Fruit fly (Drosophila melanogaster) whole organism, embryonic: ENCODE results near the gene STUB1.
A peak's percentile ranks its signal among the peaks of the same experiment; 100 is the strongest.

Source experiments
- Ada2b ChIP-seq: fragments of 200-800 bp; sonication (Bioruptor generic); IDR thresholded peaks from 2 replicates; pipeline ENCODE4 v1.3.6; 2022; ENCODE audit warnings: missing biosample characterization, missing genetic modification characterization
- BEAF-32 ChIP-seq: fragments of 200-800 bp; sonication (Bioruptor generic); optimal IDR thresholded peaks from 3 replicates; lab custom pipeline; 2017; ENCODE audit warnings: missing biosample characterization, missing genetic modification characterization, mild to moderate bottlenecking, moderate library complexity, missing genetic modification reagents
- CG10654 ChIP-seq: fragments of 200-800 bp; sonication (Bioruptor generic); optimal IDR thresholded peaks from 2 replicates; lab custom pipeline; 2016; ENCODE audit warnings: missing biosample characterization, missing genetic modification characterization
- CG11398 ChIP-seq: fragments of 200-800 bp; sonication (Bioruptor generic); optimal IDR thresholded peaks from 2 replicates; lab custom pipeline; 2016; ENCODE audit warnings: missing biosample characterization, missing genetic modification characterization
- CG11696 ChIP-seq: fragments of 200-800 bp; sonication (Bioruptor generic); IDR thresholded peaks from 2 replicates; pipeline ENCODE4 v1.3.6; 2022; ENCODE audit warnings: missing biosample characterization, missing genetic modification characterization
- CG13287 ChIP-seq: fragments of 200-800 bp; sonication (Bioruptor generic); IDR thresholded peaks from 2 replicates; pipeline ENCODE4 v1.3.6; 2022; ENCODE audit warnings: missing biosample characterization, missing genetic modification characterization; ENCODE audit not compliant: partially characterized antibody
- CG13296 ChIP-seq: fragments of 200-800 bp; sonication (Bioruptor generic); optimal IDR thresholded peaks from 3 replicates; lab custom pipeline; 2018; ENCODE audit warnings: missing biosample characterization, mild to moderate bottlenecking, missing genetic modification characterization
- CG13894 ChIP-seq: fragments of 200-800 bp; sonication (Bioruptor generic); optimal IDR thresholded peaks from 3 replicates; lab custom pipeline; 2018; ENCODE audit warnings: missing biosample characterization, mild to moderate bottlenecking, missing genetic modification characterization, moderate library complexity
- CG14710 ChIP-seq: fragments of 200-800 bp; sonication (Bioruptor generic); optimal IDR thresholded peaks from 3 replicates; lab custom pipeline; 2019; ENCODE audit warnings: missing biosample characterization, mild to moderate bottlenecking, missing genetic modification characterization, moderate library complexity
- CG1529 ChIP-seq: fragments of 200-800 bp; sonication (Bioruptor generic); optimal IDR thresholded peaks from 3 replicates; lab custom pipeline; 2018; ENCODE audit warnings: missing biosample characterization, missing genetic modification characterization
- CG1603 ChIP-seq: fragments of 200-800 bp; sonication (Bioruptor generic); optimal IDR thresholded peaks from 2 replicates; lab custom pipeline; 2019; ENCODE audit warnings: missing biosample characterization, mild to moderate bottlenecking, missing genetic modification characterization, moderate library complexity
- CG17361 ChIP-seq: fragments of 200-800 bp; sonication (Bioruptor generic); IDR thresholded peaks from 3 replicates; pipeline ENCODE4 v1.3.6; 2022; ENCODE audit warnings: missing biosample characterization, missing genetic modification characterization
- CG34376 ChIP-seq: fragments of 200-800 bp; sonication (Bioruptor generic); optimal IDR thresholded peaks from 2 replicates; lab custom pipeline; 2018; ENCODE audit warnings: missing biosample characterization, mild to moderate bottlenecking, missing genetic modification characterization
- CG34422 ChIP-seq: fragments of 200-800 bp; sonication (Bioruptor generic); IDR thresholded peaks from 3 replicates; pipeline ENCODE4 v1.3.6; 2022; ENCODE audit warnings: missing biosample characterization, missing genetic modification characterization
- CG3726 ChIP-seq: fragments of 200-800 bp; sonication (Bioruptor generic); IDR thresholded peaks from 3 replicates; pipeline ENCODE4, ENCODE4 v1.3.6; 2022; ENCODE audit warnings: missing biosample characterization, missing genetic modification characterization
- CG4282 ChIP-seq: fragments of 200-800 bp; sonication (Bioruptor generic); optimal IDR thresholded peaks from 2 replicates; lab custom pipeline; 2016; ENCODE audit warnings: missing biosample characterization, missing genetic modification characterization
- CG7556 ChIP-seq: fragments of 200-800 bp; sonication (Bioruptor generic); optimal IDR thresholded peaks from 2 replicates; lab custom pipeline; 2017; ENCODE audit warnings: missing biosample characterization, mild to moderate bottlenecking, missing genetic modification characterization
- CG7839 ChIP-seq: fragments of 200-800 bp; sonication (Bioruptor generic); optimal IDR thresholded peaks from 3 replicates; lab custom pipeline; 2018; ENCODE audit warnings: missing biosample characterization, mild to moderate bottlenecking, missing genetic modification characterization, moderate library complexity
- CG8924 ChIP-seq: fragments of 200-800 bp; optimal IDR thresholded peaks from 3 replicates; lab custom pipeline; 2019; ENCODE audit warnings: missing biosample characterization, mild to moderate bottlenecking, missing genetic modification characterization, moderate library complexity
- Dp ChIP-seq: fragments of 200-800 bp; sonication (Bioruptor generic); optimal IDR thresholded peaks from 2 replicates; lab custom pipeline; 2018; ENCODE audit warnings: missing biosample characterization, mild to moderate bottlenecking, missing genetic modification characterization, moderate library complexity
- Fer1 ChIP-seq: fragments of 200-800 bp; sonication (Bioruptor generic); optimal IDR thresholded peaks from 2 replicates; lab custom pipeline; 2017; ENCODE audit warnings: missing biosample characterization, mild to moderate bottlenecking, missing genetic modification characterization
- Fer3 ChIP-seq: fragments of 200-800 bp; sonication (Bioruptor generic); optimal IDR thresholded peaks from 2 replicates; lab custom pipeline; 2018; ENCODE audit warnings: missing biosample characterization, mild to moderate bottlenecking, missing genetic modification characterization, moderate library complexity
- HLH3B ChIP-seq: fragments of 200-800 bp; sonication (Bioruptor generic); IDR thresholded peaks from 2 replicates; pipeline ENCODE4 v1.3.6; 2022; ENCODE audit warnings: missing biosample characterization, missing genetic modification characterization
- Hr3 ChIP-seq: fragments of 200-800 bp; sonication (Bioruptor generic); optimal IDR thresholded peaks from 3 replicates; lab custom pipeline; 2016; ENCODE audit warnings: missing biosample characterization, missing genetic modification characterization
- Hr51 ChIP-seq, 2 experiments: fragments of 200-800 bp; sonication (Bioruptor generic); optimal IDR thresholded peaks; 2 replicates in 1 of 2; 3 replicates in 1 of 2; lab custom pipeline; 2016 to 2018; ENCODE audit warnings: missing biosample characterization in 2 of 2, missing genetic modification characterization in 2 of 2, mild to moderate bottlenecking in 1 of 2, moderate library complexity in 1 of 2
- MBD-R2 ChIP-seq: fragments of 200-800 bp; sonication (Bioruptor generic); IDR thresholded peaks from 2 replicates; pipeline ENCODE4 v1.3.6; 2022; ENCODE audit warnings: missing biosample characterization, missing genetic modification characterization
- MESR4 ChIP-seq: fragments of 200-800 bp; sonication (Bioruptor generic); optimal IDR thresholded peaks from 2 replicates; lab custom pipeline; 2018; ENCODE audit warnings: missing biosample characterization, mild to moderate bottlenecking, missing genetic modification characterization, moderate library complexity
- Nf-YB ChIP-seq: fragments of 200-800 bp; sonication (Bioruptor generic); optimal IDR thresholded peaks from 3 replicates; lab custom pipeline; 2019; ENCODE audit warnings: missing biosample characterization, mild to moderate bottlenecking, missing genetic modification characterization, moderate library complexity
- Nf-YC ChIP-seq: fragments of 200-800 bp; optimal IDR thresholded peaks from 3 replicates; lab custom pipeline; 2019; ENCODE audit warnings: missing biosample characterization, mild to moderate bottlenecking, missing genetic modification characterization, moderate library complexity
- Poxn ChIP-seq: fragments of 200-800 bp; sonication (Bioruptor generic); IDR thresholded peaks from 2 replicates; pipeline ENCODE4 v1.3.6; 2022; ENCODE audit warnings: missing biosample characterization, missing genetic modification characterization
- bcd ChIP-seq: fragments of 200-800 bp; sonication (Bioruptor generic); optimal IDR thresholded peaks from 2 replicates; lab custom pipeline; 2017; ENCODE audit warnings: missing biosample characterization, mild to moderate bottlenecking, missing genetic modification characterization
- cato ChIP-seq: fragments of 200-800 bp; sonication (Bioruptor generic); optimal IDR thresholded peaks from 2 replicates; lab custom pipeline; 2016; ENCODE audit warnings: missing biosample characterization, missing genetic modification characterization, borderline replicate concordance
- gcm ChIP-seq: fragments of 200-800 bp; sonication (Bioruptor generic); optimal IDR thresholded peaks from 2 replicates; lab custom pipeline; 2019; ENCODE audit warnings: missing biosample characterization, mild to moderate bottlenecking, missing genetic modification characterization, moderate library complexity
- grau ChIP-seq: fragments of 200-800 bp; optimal IDR thresholded peaks from 3 replicates; lab custom pipeline; 2019; ENCODE audit warnings: missing biosample characterization, mild to moderate bottlenecking, missing genetic modification characterization, moderate library complexity
- ind ChIP-seq: fragments of 200-800 bp; sonication (Bioruptor generic); optimal IDR thresholded peaks from 3 replicates; lab custom pipeline; 2016; ENCODE audit warnings: missing biosample characterization, missing genetic modification characterization
- lmd ChIP-seq: fragments of 200-800 bp; sonication (Bioruptor generic); IDR thresholded peaks from 2 replicates; pipeline ENCODE4 v1.3.6; 2022; ENCODE audit warnings: missing biosample characterization, missing genetic modification characterization
- prd ChIP-seq, 3 experiments: fragments of >200 bp in 2 of 3; fragments of 200-800 bp in 1 of 3; sonication (Bioruptor generic) in 1 of 3; optimal IDR thresholded peaks in 2 of 3; IDR thresholded peaks in 1 of 3; 2 replicates in 2 of 3; 3 replicates in 1 of 3; pipeline versions ENCODE4 v1.3.6 to Lab custom; 2017 to 2022; ENCODE audit warnings: missing biosample characterization in 1 of 3, missing genetic modification characterization in 1 of 3
- pros ChIP-seq: fragments of 200-800 bp; sonication (Bioruptor generic); optimal IDR thresholded peaks from 3 replicates; lab custom pipeline; 2019; ENCODE audit warnings: missing biosample characterization, mild to moderate bottlenecking, missing genetic modification characterization, moderate library complexity
- repo ChIP-seq: fragments of 200-800 bp; sonication (Bioruptor generic); optimal IDR thresholded peaks from 2 replicates; lab custom pipeline; 2016; ENCODE audit warnings: missing biosample characterization, missing genetic modification characterization
- so ChIP-seq: fragments of 200-800 bp; sonication (Bioruptor generic); IDR thresholded peaks from 3 replicates; pipeline ENCODE4 v1.3.6; 2022; ENCODE audit warnings: missing biosample characterization, missing genetic modification characterization
- sr ChIP-seq: fragments of 200-800 bp; sonication (Bioruptor generic); IDR thresholded peaks from 3 replicates; pipeline ENCODE4 v1.3.6; 2022; ENCODE audit warnings: missing biosample characterization, missing genetic modification characterization
- tgo ChIP-seq: fragments of 200-800 bp; sonication (Bioruptor generic); IDR thresholded peaks from 3 replicates; pipeline ENCODE4 v1.3.6; 2022; ENCODE audit warnings: missing biosample characterization, missing genetic modification characterization
- unc-4 ChIP-seq: fragments of 200-800 bp; sonication (Bioruptor generic); IDR thresholded peaks from 2 replicates; pipeline ENCODE4 v1.3.6; 2022; ENCODE audit warnings: missing biosample characterization, missing genetic modification characterization; ENCODE audit not compliant: partially characterized antibody
- zfh1 ChIP-seq: fragments of 200-800 bp; sonication (Bioruptor generic); IDR thresholded peaks from 3 replicates; pipeline ENCODE4 v1.3.6; 2022; ENCODE audit warnings: missing biosample characterization, missing genetic modification characterization

The STUB1 gene

DNA sequence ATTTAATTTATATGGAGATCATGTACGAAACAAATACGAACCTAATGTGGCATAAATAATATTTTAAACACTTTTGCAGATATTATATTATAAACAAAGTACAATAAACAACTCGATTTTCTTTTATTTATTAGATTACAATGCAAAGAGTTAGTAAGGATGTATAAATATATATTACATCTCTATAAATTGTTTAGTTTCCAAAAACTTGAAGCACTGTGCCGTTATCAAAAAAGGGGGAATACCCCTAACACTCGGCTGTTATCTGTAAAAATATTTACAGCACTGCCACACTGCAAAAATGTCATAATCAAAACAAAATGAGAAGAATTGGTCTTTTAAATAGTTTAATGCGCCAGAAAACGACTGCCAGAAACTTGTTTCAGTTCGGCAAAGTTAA, 8.8 kb upstream of the STUB1 start, which contains the start of gene CG5188 (continued):
- TF ChIP-seq ind (GFP tag; lab: Kevin White, UChicago) (peak; percentile 33), CG1603 (tag; lab: Kevin White, UChicago) (peak; percentile 28), CG11398 (GFP tag; lab: Kevin White, UChicago) (no peak), so (GFP tag; lab: Robert Waterston, UW) (peak; percentile 26; the same call in 1 of the 3 replicates), Ada2b (peak; percentile 62), cato (no peak), CG10654 (GFP tag; lab: Kevin White, UChicago) (peak; percentile 26), MESR4 (peak; percentile 43), MBD-R2 (GFP tag; lab: Robert Waterston, UW) (peak; percentile 75; the same call in 1 of the 2 replicates), CG11696 (GFP tag; lab: Robert Waterston, UW) (peak; percentile 64; the same call in 1 of the 2 replicates), CG3726 (0 out of 3 replicates have a peak, but pooled peaks have one; percentile 35), CG14710 (tag; lab: Kevin White, UChicago) (peak; percentile 42), CG13894 (tag; lab: Kevin White, UChicago) (peak; percentile 41), CG1529 (GFP tag; lab: Kevin White, UChicago) (peak; percentile 9), Fer1 (GFP tag; lab: Kevin White, UChicago) (peak; percentile 48), Poxn (GFP tag; lab: Robert Waterston, UW) (no peak), Hr3 (GFP tag; lab: Kevin White, UChicago) (peak; percentile 9), Fer3 (tag; lab: Kevin White, UChicago) (peak; percentile 53), BEAF-32 (GFP tag; lab: Kevin White, UChicago) (peak; percentile 12), Hr51 (GFP tag; optimal IDR thresholded peaks at IDR 0.05; lab: Kevin White, UChicago) (peak in 1 of 2 experiments; percentile 74), CG7839 (tag; lab: Kevin White, UChicago) (peak; percentile 63), CG13287 (GFP tag; lab: Robert Waterston, UW) (peak; percentile 62; the same call in 1 of the 2 replicates), Dp (GFP tag; lab: Kevin White, UChicago) (peak; percentile 3), HLH3B (GFP tag; lab: Robert Waterston, UW) (no peak), pros (GFP tag; lab: Kevin White, UChicago) (no peak), Nf-YB (GFP tag; lab: Kevin White, UChicago) (peak; percentile 7), CG13296 (GFP tag; lab: Kevin White, UChicago) (peak; percentile 34), unc-4 (GFP tag; lab: Robert Waterston, UW) (0 out of 2 replicates have a peak, but pooled peaks have one; percentile 26), Nf-YC (tag; lab: Kevin White, UChicago) (peak; percentile 45), CG7556 (GFP tag; lab: Kevin White, UChicago) (peak; percentile 60), prd (optimal IDR thresholded peaks at IDR 0.05; lab: Kevin White, UChicago) (no peak), prd (GFP tag; IDR thresholded peaks at IDR 0.05; lab: Robert Waterston, UW) (0 out of 3 replicates have a peak, but pooled peaks have one; percentile 23), repo (no peak), CG4282 (GFP tag; lab: Kevin White, UChicago) (peak; percentile 6), sr (no peak), lmd (GFP tag; lab: Robert Waterston, UW) (peak; percentile 14; the same call in 1 of the 2 replicates), bcd (GFP tag; lab: Kevin White, UChicago) (no peak), CG34376 (GFP tag; lab: Kevin White, UChicago) (peak; percentile 42), tgo (GFP tag; lab: Robert Waterston, UW) (peak; percentile 17; the same call in 1 of the 3 replicates), gcm (GFP tag; lab: Kevin White, UChicago) (peak; percentile 42), CG8924 (tag; lab: Kevin White, UChicago) (peak; percentile 53), CG17361 (GFP tag; lab: Robert Waterston, UW) (peak; percentile 69; the same call in 2 of the 3 replicates), CG34422 (peak; percentile 63; the same call in 2 of the 3 replicates), zfh1 (GFP tag; lab: Robert Waterston, UW) (peak; percentile 37; the same call in 1 of the 3 replicates), grau (peak; percentile 69)
